Fruit fly (Drosophila melanogaster) whole organism, prepupa: ENCODE measurements around the gene CG6908.

Source experiments
- CG10631 ChIP-seq: fragments of 200-800 bp; sonication (Bioruptor generic); optimal IDR thresholded peaks from 2 replicates; lab custom pipeline; 2016; ENCODE audit warnings: missing biosample characterization, missing genetic modification characterization
- CG10669 ChIP-seq: fragments of 200-800 bp; sonication (Bioruptor generic); optimal IDR thresholded peaks from 3 replicates; lab custom pipeline; 2018; ENCODE audit warnings: missing biosample characterization, mild to moderate bottlenecking, missing genetic modification characterization, moderate library complexity
- CG11902 ChIP-seq: fragments of 200-800 bp; sonication (Bioruptor generic); optimal IDR thresholded peaks from 3 replicates; lab custom pipeline; 2016; ENCODE audit warnings: missing biosample characterization, missing genetic modification characterization
- CG15336 ChIP-seq: fragments of 200-800 bp; sonication (Bioruptor generic); IDR thresholded peaks from 2 replicates; pipeline ENCODE4 v1.3.6; 2022; ENCODE audit warnings: missing biosample characterization, missing genetic modification characterization
- CG1621 ChIP-seq: fragments of 200-800 bp; sonication (Bioruptor generic); optimal IDR thresholded peaks from 3 replicates; lab custom pipeline; 2018; ENCODE audit warnings: missing biosample characterization, mild to moderate bottlenecking, missing genetic modification characterization
- CG16779 ChIP-seq: fragments of 200-800 bp; sonication (Bioruptor generic); optimal IDR thresholded peaks from 3 replicates; lab custom pipeline; 2017; ENCODE audit warnings: missing biosample characterization, mild to moderate bottlenecking, missing genetic modification characterization
- CG3032 ChIP-seq: fragments of 200-800 bp; optimal IDR thresholded peaks from 2 replicates; lab custom pipeline; 2019; ENCODE audit warnings: missing biosample characterization, mild to moderate bottlenecking, missing genetic modification characterization, moderate library complexity
- CG34406 ChIP-seq: fragments of 200-800 bp; sonication (Bioruptor generic); optimal IDR thresholded peaks from 3 replicates; lab custom pipeline; 2016; ENCODE audit warnings: missing biosample characterization, missing genetic modification characterization
- CG3919 ChIP-seq: fragments of 200-800 bp; sonication (Bioruptor generic); optimal IDR thresholded peaks from 3 replicates; lab custom pipeline; 2016; ENCODE audit warnings: missing biosample characterization, missing genetic modification characterization
- CG4318 ChIP-seq: fragments of 200-800 bp; sonication (Bioruptor generic); optimal IDR thresholded peaks from 3 replicates; lab custom pipeline; 2017; ENCODE audit warnings: missing biosample characterization, mild to moderate bottlenecking, missing genetic modification characterization
- CG6163 ChIP-seq: fragments of 200-800 bp; sonication (Bioruptor generic); IDR thresholded peaks from 3 replicates; pipeline ENCODE4 v1.3.6; 2022; ENCODE audit warnings: missing biosample characterization, missing genetic modification characterization
- CG6276 ChIP-seq: fragments of 200-800 bp; sonication (Bioruptor generic); optimal IDR thresholded peaks from 2 replicates; lab custom pipeline; 2017; ENCODE audit warnings: missing biosample characterization, mild to moderate bottlenecking, missing genetic modification characterization
- CG6808 ChIP-seq: fragments of 200-800 bp; sonication (Bioruptor generic); optimal IDR thresholded peaks from 3 replicates; lab custom pipeline; 2017; ENCODE audit warnings: missing biosample characterization, missing genetic modification characterization, mild to moderate bottlenecking, moderate library complexity, missing genetic modification reagents
- CG6854 ChIP-seq: fragments of 200-800 bp; sonication (Bioruptor generic); optimal IDR thresholded peaks from 2 replicates; lab custom pipeline; 2017; ENCODE audit warnings: missing biosample characterization, mild to moderate bottlenecking, missing genetic modification characterization
- CG7368 ChIP-seq: fragments of 200-800 bp; sonication (Bioruptor generic); optimal IDR thresholded peaks from 3 replicates; lab custom pipeline; 2016; ENCODE audit warnings: missing biosample characterization, missing genetic modification characterization
- CG9139 ChIP-seq: fragments of 200-800 bp; sonication (Bioruptor generic); optimal IDR thresholded peaks from 3 replicates; lab custom pipeline; 2017; ENCODE audit warnings: missing biosample characterization, mild to moderate bottlenecking, missing genetic modification characterization
- Eip78C ChIP-seq: fragments of 200-800 bp; sonication (Bioruptor generic); peaks from one replicate; lab custom pipeline; 2016; ENCODE audit warnings: missing biosample characterization, missing genetic modification characterization
- Eip93F ChIP-seq: fragments of 200-800 bp; sonication (Bioruptor generic); optimal IDR thresholded peaks from 2 replicates; lab custom pipeline; 2016; ENCODE audit warnings: missing biosample characterization, mild to moderate bottlenecking, missing genetic modification characterization
- Ets96B ChIP-seq: fragments of 200-800 bp; optimal IDR thresholded peaks from 2 replicates; lab custom pipeline; 2019; ENCODE audit warnings: missing biosample characterization, mild to moderate bottlenecking, missing genetic modification characterization, moderate library complexity
- Hr39 ChIP-seq: fragments of 200-800 bp; sonication (Bioruptor generic); optimal IDR thresholded peaks from 2 replicates; lab custom pipeline; 2016; ENCODE audit warnings: missing biosample characterization, missing genetic modification characterization
- Hr4 ChIP-seq: fragments of 200-800 bp; sonication (Bioruptor generic); optimal IDR thresholded peaks from 3 replicates; lab custom pipeline; 2016; ENCODE audit warnings: missing biosample characterization, missing genetic modification characterization
- Lpt ChIP-seq: fragments of 200-800 bp; sonication (Bioruptor generic); optimal IDR thresholded peaks from 3 replicates; lab custom pipeline; 2016; ENCODE audit warnings: missing biosample characterization, missing genetic modification characterization
- Met ChIP-seq: fragments of 200-800 bp; sonication (Bioruptor generic); optimal IDR thresholded peaks from 3 replicates; lab custom pipeline; 2016; ENCODE audit warnings: missing biosample characterization, missing genetic modification characterization
- OdsH ChIP-seq: fragments of 200-800 bp; sonication (Bioruptor generic); optimal IDR thresholded peaks from 3 replicates; lab custom pipeline; 2016; ENCODE audit warnings: missing biosample characterization, missing genetic modification characterization
- Smox ChIP-seq: fragments of 200-800 bp; sonication (Bioruptor generic); optimal IDR thresholded peaks from 3 replicates; lab custom pipeline; 2016; ENCODE audit warnings: missing biosample characterization, missing genetic modification characterization
- Sox14 ChIP-seq: fragments of 200-800 bp; sonication (Bioruptor generic); optimal IDR thresholded peaks from 3 replicates; lab custom pipeline; 2016; ENCODE audit warnings: missing biosample characterization, missing genetic modification characterization
- Sox15 ChIP-seq: fragments of 200-800 bp; sonication (Bioruptor generic); optimal IDR thresholded peaks from 3 replicates; lab custom pipeline; 2016; ENCODE audit warnings: missing biosample characterization, missing genetic modification characterization
- achi ChIP-seq: fragments of 200-800 bp; sonication (Bioruptor generic); optimal IDR thresholded peaks from 3 replicates; lab custom pipeline; 2016; ENCODE audit warnings: missing biosample characterization, missing genetic modification characterization
- acj6 ChIP-seq: fragments of 200-800 bp; sonication (Bioruptor generic); optimal IDR thresholded peaks from 3 replicates; lab custom pipeline; 2016; ENCODE audit warnings: missing biosample characterization, missing genetic modification characterization
- cyc ChIP-seq: fragments of 200-800 bp; sonication (Bioruptor generic); optimal IDR thresholded peaks from 3 replicates; lab custom pipeline; 2016; ENCODE audit warnings: missing biosample characterization, missing genetic modification characterization
- dac ChIP-seq: fragments of 200-800 bp; sonication (Bioruptor generic); optimal IDR thresholded peaks from 2 replicates; lab custom pipeline; 2017; ENCODE audit warnings: missing biosample characterization, mild to moderate bottlenecking, missing genetic modification characterization
- dsx ChIP-seq: fragments of 200-800 bp; optimal IDR thresholded peaks from 3 replicates; lab custom pipeline; 2019; ENCODE audit warnings: missing biosample characterization, mild to moderate bottlenecking, missing genetic modification characterization, moderate library complexity; ENCODE audit not compliant: poor library complexity, severe bottlenecking
- eg ChIP-seq: fragments of 200-800 bp; sonication (Bioruptor generic); IDR thresholded peaks from 3 replicates; pipeline ENCODE4 v1.3.6; 2022; ENCODE audit warnings: missing biosample characterization, missing genetic modification characterization
- fd85E ChIP-seq: fragments of 200-800 bp; sonication (Bioruptor generic); optimal IDR thresholded peaks from 3 replicates; lab custom pipeline; 2016; ENCODE audit warnings: missing biosample characterization, missing genetic modification characterization
- fkh ChIP-seq: fragments of 200-800 bp; sonication (Bioruptor generic); optimal IDR thresholded peaks from 3 replicates; lab custom pipeline; 2017; ENCODE audit warnings: missing biosample characterization, mild to moderate bottlenecking, missing genetic modification characterization, moderate library complexity
- pdm3 ChIP-seq: fragments of 200-800 bp; sonication (Bioruptor generic); optimal IDR thresholded peaks from 3 replicates; lab custom pipeline; 2016; ENCODE audit warnings: missing biosample characterization, missing genetic modification characterization
- salr ChIP-seq, 2 experiments: fragments of 200-800 bp; sonication (Bioruptor generic); optimal IDR thresholded peaks; 3 replicates each; lab custom pipeline; 2016 to 2018; ENCODE audit warnings: missing biosample characterization in 2 of 2, missing genetic modification characterization in 2 of 2, mild to moderate bottlenecking in 1 of 2
- ss ChIP-seq, 2 experiments: fragments of 200-800 bp; sonication (Bioruptor generic); optimal IDR thresholded peaks; 2 replicates in 1 of 2; 3 replicates in 1 of 2; lab custom pipeline; 2017 to 2018; ENCODE audit warnings: mild to moderate bottlenecking in 2 of 2, missing biosample characterization in 2 of 2, missing genetic modification characterization in 2 of 2, moderate library complexity in 1 of 2
- svp ChIP-seq: fragments of 200-800 bp; sonication (Bioruptor generic); peaks from one replicate; lab custom pipeline; 2016; ENCODE audit warnings: missing biosample characterization, missing genetic modification characterization
- topi ChIP-seq: fragments of 200-800 bp; sonication (Bioruptor generic); optimal IDR thresholded peaks from 3 replicates; lab custom pipeline; 2016; ENCODE audit warnings: missing biosample characterization, missing genetic modification characterization
- vri ChIP-seq: fragments of 200-800 bp; sonication (Bioruptor generic); optimal IDR thresholded peaks from 3 replicates; lab custom pipeline; 2016; ENCODE audit warnings: missing biosample characterization, mild to moderate bottlenecking, missing genetic modification characterization

CG6908 gene

dm6 chr3R:11649449-11649848 is 40.4 kb downstream of the CG6908 start (continued):
- TF ChIP-seq CG4318 (GFP tag; lab: Kevin White, UChicago) (peak; percentile 74), CG6276 (GFP tag; lab: Kevin White, UChicago) (peak; percentile 77), CG7368 (GFP tag; lab: Kevin White, UChicago) (peak; percentile 87), CG9139 (peak; percentile 37), Eip78C (GFP tag; lab: Kevin White, UChicago) (peak; percentile 95), Lpt (peak; percentile 73), CG16779 (tag; lab: Kevin White, UChicago) (peak; percentile 59), acj6 (GFP tag; lab: Kevin White, UChicago) (peak; percentile 90), Eip93F (no peak), ss (GFP tag; optimal IDR thresholded peaks at IDR 0.05; lab: Kevin White, UChicago) (peak in 1 of 2 experiments; percentile 53), OdsH (GFP tag; lab: Kevin White, UChicago) (peak; percentile 89), CG10631 (GFP tag; lab: Kevin White, UChicago) (peak; percentile 79), CG6808 (peak; percentile 73), fd85E (GFP tag; lab: Kevin White, UChicago) (peak; percentile 59), Ets96B (tag; lab: Kevin White, UChicago) (peak; percentile 70), achi (GFP tag; lab: Kevin White, UChicago) (peak; percentile 84), CG6854 (GFP tag; lab: Kevin White, UChicago) (peak; percentile 52), CG3919 (GFP tag; lab: Kevin White, UChicago) (peak; percentile 90), dac (peak; percentile 51), vri (GFP tag; lab: Kevin White, UChicago) (peak; percentile 73)

- TF ChIP-seq CG15336 (GFP tag; lab: Robert Waterston, UW) = no peak
- no peak for TF ChIP-seq Smox (GFP tag; lab: Kevin White, UChicago)
- peak; percentile 4 for TF ChIP-seq Eip78C (GFP tag; lab: Kevin White, UChicago)
- TF ChIP-seq svp (GFP tag; lab: Kevin White, UChicago) = peak; percentile 12
- 0 out of 3 replicates have a peak, but pooled peaks have one; percentile 32 for TF ChIP-seq eg (GFP tag; lab: Robert Waterston, UW)
- no peak for TF ChIP-seq ss (GFP tag; optimal IDR thresholded peaks at IDR 0.05; lab: Kevin White, UChicago)
- TF ChIP-seq Eip93F = peak; percentile 51
- TF ChIP-seq CG6163 (GFP tag; lab: Robert Waterston, UW) = 0 out of 3 replicates have a peak, but pooled peaks have one; percentile 29
These were observed 41.2 kb downstream of the CG6908 start for dm6 chr3R:11648356-11649355.

DNA sequence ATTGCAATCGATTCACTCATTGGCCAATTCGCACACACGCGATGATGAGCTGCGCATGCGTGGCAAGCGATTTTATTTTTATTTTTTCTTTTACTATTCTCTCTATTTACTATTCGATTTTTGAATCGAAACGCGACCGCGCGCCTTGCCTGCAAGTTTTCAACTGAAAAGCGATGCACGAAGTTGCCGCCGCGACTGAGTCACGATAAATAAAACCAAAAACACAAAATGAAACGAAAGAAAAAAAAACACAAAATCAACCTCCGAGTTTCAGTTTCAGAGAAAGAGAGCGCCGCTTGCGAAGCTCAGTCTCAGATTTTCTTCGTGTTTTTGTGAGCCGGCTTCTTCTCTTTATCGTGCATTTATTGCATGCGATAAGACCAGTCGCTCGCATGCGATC is 43.0 kb downstream of the CG6908 start:
- TF ChIP-seq CG3032 (tag; lab: Kevin White, UChicago) (peak; percentile 47), CG15336 (GFP tag; lab: Robert Waterston, UW) (peak; percentile 74; the same call in 1 of the 2 replicates), fkh (GFP tag; lab: Kevin White, UChicago) (no peak), eg (GFP tag; lab: Robert Waterston, UW) (peak; percentile 87), Ets96B (tag; lab: Kevin White, UChicago) (peak; percentile 42), Sox14 (GFP tag; lab: Kevin White, UChicago) (peak; percentile 9), Hr4 (GFP tag; lab: Kevin White, UChicago) (no peak), CG16779 (tag; lab: Kevin White, UChicago) (peak; percentile 82), cyc (GFP tag; lab: Kevin White, UChicago) (no peak), OdsH (GFP tag; lab: Kevin White, UChicago) (no peak), pdm3 (no peak), CG10669 (GFP tag; lab: Kevin White, UChicago) (peak; percentile 71), acj6 (GFP tag; lab: Kevin White, UChicago) (no peak), CG11902 (no peak), CG6854 (GFP tag; lab: Kevin White, UChicago) (peak; percentile 78), salr (GFP tag; optimal IDR thresholded peaks at IDR 0.05; lab: Kevin White, UChicago) (no peak), vri (GFP tag; lab: Kevin White, UChicago) (peak; percentile 58), dsx (GFP tag; lab: Kevin White, UChicago) (peak; percentile 52), CG9139 (peak; percentile 92), achi (GFP tag; lab: Kevin White, UChicago) (peak; percentile 18), topi (GFP tag; lab: Kevin White, UChicago) (peak; percentile 29), CG6163 (GFP tag; lab: Robert Waterston, UW) (peak; percentile 85), Met (GFP tag; lab: Kevin White, UChicago) (no peak), Lpt (peak; percentile 55), CG1621 (peak; percentile 71), CG34406 (GFP tag; lab: Kevin White, UChicago) (no peak), Sox15 (GFP tag; lab: Kevin White, UChicago) (no peak), CG3919 (GFP tag; lab: Kevin White, UChicago) (peak; percentile 27), CG7368 (GFP tag; lab: Kevin White, UChicago) (peak; percentile 39), CG6276 (GFP tag; lab: Kevin White, UChicago) (peak; percentile 80), Smox (GFP tag; lab: Kevin White, UChicago) (no peak), CG4318 (GFP tag; lab: Kevin White, UChicago) (no peak), fd85E (GFP tag; lab: Kevin White, UChicago) (peak; percentile 22), Hr39 (GFP tag; lab: Kevin White, UChicago) (no peak)
